Fruit fly (Drosophila melanogaster): Measurements from ENCODE around the gene wol.

The wol gene

DNA sequence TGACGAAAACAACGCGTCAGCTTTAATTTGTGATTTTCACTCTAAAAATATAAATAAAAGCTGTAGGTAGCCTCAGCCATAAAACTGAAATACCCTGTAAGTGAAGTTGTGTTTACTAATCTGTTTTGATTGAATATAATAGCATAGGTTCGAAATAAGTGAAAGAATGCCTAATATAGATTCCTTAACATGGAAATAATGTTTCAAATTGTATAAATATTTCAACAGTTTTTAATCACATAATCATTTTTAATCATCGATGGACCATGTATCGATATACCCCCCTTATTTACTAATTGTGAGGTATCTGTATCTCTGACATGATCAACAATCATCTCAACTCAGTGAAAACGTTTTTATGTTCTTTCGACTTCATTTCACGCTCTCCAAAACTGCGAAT lies 47.4 kb downstream of the wol start (continued):
- no peak for TF ChIP-seq pnt (GFP tag; optimal IDR thresholded peaks at IDR 0.05)
- TF ChIP-seq Taf1 (GFP tag; IDR thresholded peaks at IDR 0.05): peak; percentile 12; the same call in 1 of the 2 replicates
- TF ChIP-seq H15 (GFP tag; IDR thresholded peaks at IDR 0.05): no peak
- 0 out of 3 replicates have a peak, but pooled peaks have one; percentile 22 for TF ChIP-seq CG2889 (GFP tag; IDR thresholded peaks at IDR 0.05)
- TF ChIP-seq Rfx (GFP tag; IDR thresholded peaks at IDR 0.05): peak; percentile 41; the same call in 1 of the 2 replicates
- peak; percentile 85 for TF ChIP-seq D19B (GFP tag; optimal IDR thresholded peaks at IDR 0.05)
- TF ChIP-seq CG12391 (tag; optimal IDR thresholded peaks at IDR 0.05): peak; percentile 33
- TF ChIP-seq Atf3 (GFP tag; optimal IDR thresholded peaks at IDR 0.05): no peak
- no peak for TF ChIP-seq CG6689 (GFP tag; IDR thresholded peaks at IDR 0.05)
- TF ChIP-seq Fer3 (tag; optimal IDR thresholded peaks at IDR 0.05): peak; percentile 48
- TF ChIP-seq stc (GFP tag; IDR thresholded peaks at IDR 0.05): 0 out of 2 replicates have a peak, but pooled peaks have one; percentile 12
- TF ChIP-seq sens (GFP tag): peak; percentile 51
- peak; percentile 32; the same call in 1 of the 2 replicates for TF ChIP-seq CG11696 (GFP tag; IDR thresholded peaks at IDR 0.05)
- TF ChIP-seq sd (tag; optimal IDR thresholded peaks at IDR 0.05): no peak
- no peak for TF ChIP-seq grau (tag; optimal IDR thresholded peaks at IDR 0.05)
- TF ChIP-seq run (tag; optimal IDR thresholded peaks at IDR 0.05): no peak
- no peak for TF ChIP-seq prd (optimal IDR thresholded peaks at IDR 0.05)
- peak; percentile 27; the same call in 1 of the 3 replicates for TF ChIP-seq prd (GFP tag; IDR thresholded peaks at IDR 0.05)
- peak; percentile 53 for TF ChIP-seq Blimp-1 (GFP tag; optimal IDR thresholded peaks at IDR 0.05)
- TF ChIP-seq CG14441 (GFP tag; IDR thresholded peaks at IDR 0.05): peak; percentile 36; the same call in 1 of the 2 replicates
- no peak for TF ChIP-seq CG30431 (GFP tag; optimal IDR thresholded peaks at IDR 0.05)
- no peak for TF ChIP-seq CrebB (tag; optimal IDR thresholded peaks at IDR 0.05)
- TF ChIP-seq mam (GFP tag; optimal IDR thresholded peaks at IDR 0.05): peak; percentile 3
- TF ChIP-seq CG16863 (GFP tag; optimal IDR thresholded peaks at IDR 0.05): no peak
- peak; percentile 72 for TF ChIP-seq CG32532 (GFP tag; IDR thresholded peaks at IDR 0.05)
- TF ChIP-seq sisA (GFP tag; IDR thresholded peaks at IDR 0.05): peak; percentile 20; the same call in 1 of the 2 replicates
- TF ChIP-seq CG9932 (GFP tag; IDR thresholded peaks at IDR 0.05): peak; percentile 54
- peak; percentile 21; the same call in 1 of the 2 replicates for TF ChIP-seq Rx (GFP tag; IDR thresholded peaks at IDR 0.05)
